Worm (Caenorhabditis elegans): ENCODE measurements around the gene T01G1.2.

DNA sequence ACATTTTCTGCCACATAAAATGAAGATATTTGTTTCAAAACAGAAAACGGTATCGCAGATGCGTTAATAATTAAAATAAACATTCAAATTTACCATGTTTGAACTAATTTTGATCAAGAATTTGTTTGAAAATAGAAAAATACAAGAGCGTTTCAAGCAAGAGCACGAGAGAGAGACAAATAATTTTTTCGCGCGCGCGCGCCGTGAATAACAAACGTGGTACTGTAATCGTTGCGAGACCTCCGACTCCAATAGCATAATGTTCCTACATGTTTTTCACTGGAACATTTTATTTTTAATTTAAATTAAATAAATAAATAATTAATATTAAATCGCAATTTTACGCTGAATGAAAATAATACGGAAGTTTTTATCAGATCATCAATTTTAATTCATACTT is 17.2 kb upstream of the T01G1.2 start, which contains the start of gene F54E12.2:
- TF ChIP-seq nhr-237 (tag; optimal IDR thresholded peaks at IDR 0.05) (no peak), snpc-4 (tag; optimal IDR thresholded peaks at IDR 0.05) (no peak), nhr-76 (tag; optimal IDR thresholded peaks at IDR 0.05) (no peak), R02D3.7 (tag; optimal IDR thresholded peaks at IDR 0.05) (no peak), zag-1 (tag; optimal IDR thresholded peaks at IDR 0.05) (no peak), fos-1 (tag; optimal IDR thresholded peaks at IDR 0.05) (no peak), elt-3 (tag; optimal IDR thresholded peaks at IDR 0.05) (no peak), ceh-16 (tag; optimal IDR thresholded peaks at IDR 0.05) (no peak), elt-2 (tag; optimal IDR thresholded peaks at IDR 0.05) (no peak), lin-15B (tag; optimal IDR thresholded peaks at IDR 0.05) (no peak), ceh-82 (tag; optimal IDR thresholded peaks at IDR 0.05) (no peak), jun-1 (tag; optimal IDR thresholded peaks at IDR 0.05) (no peak), ama-1 (optimal IDR thresholded peaks at IDR 0.05) (no peak)
